Worm (Caenorhabditis elegans): ENCODE data around the gene jip-1.

ce11 chrII:1372138-1372537 lies 45.3 kb downstream of the jip-1 start:
- TF ChIP-seq tra-4 (tag; optimal IDR thresholded peaks at IDR 0.05) (no peak), F13C5.2 (tag; optimal IDR thresholded peaks at IDR 0.05) (no peak), flt-1 (GFP tag; IDR thresholded peaks at IDR 0.05) (no peak), ama-1 (optimal IDR thresholded peaks at IDR 0.05) (no peak), aly-1 (tag; optimal IDR thresholded peaks at IDR 0.05) (no peak), hmg-4 (GFP tag; optimal IDR thresholded peaks at IDR 0.05) (no peak), hnd-1 (tag; optimal IDR thresholded peaks at IDR 0.05) (no peak), B0310.2 (tag; optimal IDR thresholded peaks at IDR 0.05) (no peak), tbx-11 (GFP tag; IDR thresholded peaks at IDR 0.05) (no peak), hmbx-1 (tag; optimal IDR thresholded peaks at IDR 0.05) (no peak), tbx-37 (GFP tag; conservative IDR thresholded peaks at IDR 0.05) (no peak), ceh-13 (GFP tag; optimal IDR thresholded peaks at IDR 0.05) (no peak), ets-7 (tag; optimal IDR thresholded peaks at IDR 0.05) (no peak), scrt-1 (GFP tag; IDR thresholded peaks at IDR 0.05) (no peak)

Data from whole organism, early embryonic.